Fruit fly (Drosophila melanogaster) whole organism, embryonic: ENCODE measurements around the gene CG9302.

Experiments
- CG10209 ChIP-seq: fragments of 200-800 bp; sonication (Bioruptor generic); optimal IDR thresholded peaks from 3 replicates; lab custom pipeline; 2017; ENCODE audit warnings: missing biosample characterization, mild to moderate bottlenecking, missing genetic modification characterization, missing genetic modification reagents
- CG13894 ChIP-seq: fragments of 200-800 bp; sonication (Bioruptor generic); optimal IDR thresholded peaks from 3 replicates; lab custom pipeline; 2018; ENCODE audit warnings: missing biosample characterization, mild to moderate bottlenecking, missing genetic modification characterization, moderate library complexity
- CG14050 ChIP-seq: fragments of 200-800 bp; sonication (Bioruptor generic); IDR thresholded peaks from 3 replicates; pipeline ENCODE4 v1.3.6; 2022; ENCODE audit warnings: missing biosample characterization, missing genetic modification characterization
- CG15011 ChIP-seq: fragments of 200-800 bp; sonication (Bioruptor generic); optimal IDR thresholded peaks from 3 replicates; lab custom pipeline; 2018; ENCODE audit warnings: missing biosample characterization, mild to moderate bottlenecking, missing genetic modification characterization
- CG15073 ChIP-seq: fragments of 200-800 bp; sonication (Bioruptor generic); optimal IDR thresholded peaks from 2 replicates; lab custom pipeline; 2016; ENCODE audit warnings: missing biosample characterization, missing genetic modification characterization
- CG3163 ChIP-seq: fragments of 200-800 bp; sonication (Bioruptor generic); optimal IDR thresholded peaks from 3 replicates; lab custom pipeline; 2016; ENCODE audit warnings: missing biosample characterization, missing genetic modification characterization
- CG32767 ChIP-seq: fragments of 200-800 bp; sonication (Bioruptor generic); IDR thresholded peaks from 2 replicates; pipeline ENCODE4 v1.3.6; 2022; ENCODE audit warnings: missing biosample characterization, missing genetic modification characterization
- CG3281 ChIP-seq: fragments of 200-800 bp; sonication (Bioruptor generic); optimal IDR thresholded peaks from 3 replicates; lab custom pipeline; 2017; ENCODE audit warnings: missing biosample characterization, mild to moderate bottlenecking, missing genetic modification characterization
- CG6683 ChIP-seq: fragments of 200-800 bp; sonication (Bioruptor generic); optimal IDR thresholded peaks from 2 replicates; lab custom pipeline; 2017; ENCODE audit warnings: missing biosample characterization, mild to moderate bottlenecking, missing genetic modification characterization, missing genetic modification reagents
- CG8290 ChIP-seq, 3 experiments: fragments of 200-800 bp; sonication (Bioruptor generic); optimal IDR thresholded peaks; 2 replicates each; lab custom pipeline; 2016 to 2019; ENCODE audit warnings: missing biosample characterization in 3 of 3, missing genetic modification characterization in 3 of 3, mild to moderate bottlenecking in 2 of 3, moderate library complexity in 1 of 3
- CG9797 ChIP-seq: fragments of 200-800 bp; sonication (Bioruptor generic); optimal IDR thresholded peaks from 3 replicates; lab custom pipeline; 2018; ENCODE audit warnings: missing biosample characterization, mild to moderate bottlenecking, missing genetic modification characterization
- CG9932 ChIP-seq: fragments of 200-800 bp; sonication (Bioruptor generic); IDR thresholded peaks from 2 replicates; pipeline ENCODE4 v1.3.6; 2022; ENCODE audit warnings: missing biosample characterization, missing genetic modification characterization
- CHES-1-like ChIP-seq: fragments of 200-800 bp; sonication (Bioruptor generic); optimal IDR thresholded peaks from 2 replicates; lab custom pipeline; 2016; ENCODE audit warnings: missing biosample characterization, missing genetic modification characterization
- Chrac-16 ChIP-seq: fragments of 200-800 bp; sonication (Bioruptor generic); optimal IDR thresholded peaks from 3 replicates; lab custom pipeline; 2016; ENCODE audit warnings: missing biosample characterization, missing genetic modification characterization
- Eip74EF ChIP-seq, 2 experiments: fragments of 200-800 bp in 1 of 2; fragments of >200 bp in 1 of 2; sonication (Bioruptor generic) in 1 of 2; optimal IDR thresholded peaks; 2 replicates each; lab custom pipeline; 2017 to 2019; ENCODE audit warnings: missing biosample characterization in 2 of 2, missing genetic modification characterization in 2 of 2, mild to moderate bottlenecking in 1 of 2, moderate library complexity in 1 of 2
- Fer1 ChIP-seq: fragments of 200-800 bp; sonication (Bioruptor generic); optimal IDR thresholded peaks from 2 replicates; lab custom pipeline; 2017; ENCODE audit warnings: missing biosample characterization, mild to moderate bottlenecking, missing genetic modification characterization
- Fer2 ChIP-seq: fragments of 200-800 bp; sonication (Bioruptor generic); optimal IDR thresholded peaks from 2 replicates; lab custom pipeline; 2018; ENCODE audit warnings: missing biosample characterization, mild to moderate bottlenecking, missing genetic modification characterization, moderate library complexity
- HHEX ChIP-seq: fragments of 200-800 bp; sonication (Bioruptor generic); optimal IDR thresholded peaks from 3 replicates; lab custom pipeline; 2017; ENCODE audit warnings: missing biosample characterization, mild to moderate bottlenecking, missing genetic modification characterization, missing genetic modification reagents
- Hand ChIP-seq: fragments of 200-800 bp; sonication (Bioruptor generic); optimal IDR thresholded peaks from 2 replicates; lab custom pipeline; 2017; ENCODE audit warnings: mild to moderate bottlenecking, missing biosample characterization, missing genetic modification reagents, missing genetic modification characterization
- MTF-1 ChIP-seq: fragments of 200-800 bp; sonication (Bioruptor generic); optimal IDR thresholded peaks from 2 replicates; lab custom pipeline; 2018; ENCODE audit warnings: missing biosample characterization, mild to moderate bottlenecking, missing genetic modification characterization, borderline replicate concordance
- Mad ChIP-seq: fragments of 200-800 bp; sonication (Bioruptor generic); optimal IDR thresholded peaks from 2 replicates; lab custom pipeline; 2016; ENCODE audit warnings: missing biosample characterization, missing genetic modification characterization
- Med ChIP-seq: fragments of 200-800 bp; sonication (Bioruptor generic); peaks from one replicate; lab custom pipeline; 2016; ENCODE audit warnings: missing biosample characterization, missing genetic modification characterization, mild to moderate bottlenecking, inconsistent platforms, moderate library complexity
- Nf-YA ChIP-seq: fragments of 200-800 bp; sonication (Bioruptor generic); IDR thresholded peaks from 2 replicates; pipeline ENCODE4 v1.3.6; 2022; ENCODE audit warnings: missing biosample characterization, missing genetic modification characterization
- Oaz ChIP-seq: fragments of 200-800 bp; sonication (Bioruptor generic); IDR thresholded peaks from 2 replicates; pipeline ENCODE4 v1.3.6; 2022; ENCODE audit warnings: missing biosample characterization, missing genetic modification characterization
- Poxn ChIP-seq: fragments of 200-800 bp; sonication (Bioruptor generic); IDR thresholded peaks from 2 replicates; pipeline ENCODE4 v1.3.6; 2022; ENCODE audit warnings: missing biosample characterization, missing genetic modification characterization
- Rx ChIP-seq: fragments of 200-800 bp; sonication (Bioruptor generic); IDR thresholded peaks from 2 replicates; pipeline ENCODE4 v1.3.6; 2022; ENCODE audit warnings: missing biosample characterization, missing genetic modification characterization
- Taf1 ChIP-seq: fragments of 200-800 bp; sonication (Bioruptor generic); IDR thresholded peaks from 2 replicates; pipeline ENCODE4 v1.3.6; 2022; ENCODE audit warnings: missing biosample characterization, missing genetic modification characterization
- Xrp1 ChIP-seq: fragments of 200-800 bp; sonication (Bioruptor generic); IDR thresholded peaks from 2 replicates; pipeline ENCODE4 v1.3.6; 2022; ENCODE audit warnings: missing biosample characterization, missing genetic modification characterization
- abd-A ChIP-seq: fragments of 200-800 bp; sonication (Bioruptor generic); optimal IDR thresholded peaks from 3 replicates; lab custom pipeline; 2019; ENCODE audit warnings: missing biosample characterization, mild to moderate bottlenecking, missing genetic modification characterization, moderate library complexity
- chinmo ChIP-seq: fragments of 200-800 bp; sonication (Bioruptor generic); IDR thresholded peaks from 4 replicates; pipeline ENCODE4 v1.3.6; 2022; ENCODE audit warnings: missing biosample characterization, missing genetic modification characterization; ENCODE audit not compliant: partially characterized antibody
- dmrt11E ChIP-seq: fragments of 200-800 bp; sonication (Bioruptor generic); optimal IDR thresholded peaks from 3 replicates; lab custom pipeline; 2018; ENCODE audit warnings: missing biosample characterization, mild to moderate bottlenecking, missing genetic modification characterization, moderate library complexity
- exex ChIP-seq: fragments of 200-800 bp; sonication (Bioruptor generic); optimal IDR thresholded peaks from 4 replicates; lab custom pipeline; 2018; ENCODE audit warnings: missing biosample characterization, mild to moderate bottlenecking, missing genetic modification characterization, moderate library complexity
- eyg ChIP-seq: fragments of 200-800 bp; sonication (Bioruptor generic); optimal IDR thresholded peaks from 3 replicates; lab custom pipeline; 2016; ENCODE audit warnings: missing biosample characterization, missing genetic modification characterization
- fu2 ChIP-seq: fragments of 200-800 bp; sonication (Bioruptor generic); optimal IDR thresholded peaks from 2 replicates; lab custom pipeline; 2016; ENCODE audit warnings: missing biosample characterization, missing genetic modification characterization
- grau ChIP-seq: fragments of 200-800 bp; optimal IDR thresholded peaks from 3 replicates; lab custom pipeline; 2019; ENCODE audit warnings: missing biosample characterization, mild to moderate bottlenecking, missing genetic modification characterization, moderate library complexity
- kni ChIP-seq: fragments of 200-800 bp; sonication (Bioruptor generic); optimal IDR thresholded peaks from 3 replicates; lab custom pipeline; 2017; ENCODE audit warnings: mild to moderate bottlenecking, missing biosample characterization, missing genetic modification reagents, missing genetic modification characterization
- lbe ChIP-seq: fragments of 200-800 bp; sonication (Bioruptor generic); optimal IDR thresholded peaks from 2 replicates; lab custom pipeline; 2016; ENCODE audit warnings: missing biosample characterization, mild to moderate bottlenecking, missing genetic modification characterization
- mirr ChIP-seq: fragments of 200-800 bp; sonication (Bioruptor generic); optimal IDR thresholded peaks from 3 replicates; lab custom pipeline; 2018; ENCODE audit warnings: missing biosample characterization, mild to moderate bottlenecking, missing genetic modification characterization
- pfk ChIP-seq: fragments of 200-800 bp; sonication (Bioruptor generic); optimal IDR thresholded peaks from 2 replicates; lab custom pipeline; 2018; ENCODE audit warnings: missing biosample characterization, mild to moderate bottlenecking, missing genetic modification characterization, moderate library complexity
- sim ChIP-seq: fragments of 200-800 bp; sonication (Bioruptor generic); IDR thresholded peaks from 2 replicates; pipeline ENCODE4 v1.3.6; 2022; ENCODE audit warnings: missing biosample characterization, missing genetic modification characterization
- slp2 ChIP-seq: fragments of 200-800 bp; sonication (Bioruptor generic); optimal IDR thresholded peaks from 2 replicates; lab custom pipeline; 2016; ENCODE audit warnings: missing biosample characterization, missing genetic modification characterization
- wek ChIP-seq: fragments of 200-800 bp; sonication (Bioruptor generic); optimal IDR thresholded peaks from 3 replicates; lab custom pipeline; 2018; ENCODE audit warnings: missing biosample characterization, mild to moderate bottlenecking, missing genetic modification characterization, moderate library complexity
- zfh1 ChIP-seq: fragments of 200-800 bp; sonication (Bioruptor generic); IDR thresholded peaks from 3 replicates; pipeline ENCODE4 v1.3.6; 2022; ENCODE audit warnings: missing biosample characterization, missing genetic modification characterization

The CG9302 gene

DNA sequence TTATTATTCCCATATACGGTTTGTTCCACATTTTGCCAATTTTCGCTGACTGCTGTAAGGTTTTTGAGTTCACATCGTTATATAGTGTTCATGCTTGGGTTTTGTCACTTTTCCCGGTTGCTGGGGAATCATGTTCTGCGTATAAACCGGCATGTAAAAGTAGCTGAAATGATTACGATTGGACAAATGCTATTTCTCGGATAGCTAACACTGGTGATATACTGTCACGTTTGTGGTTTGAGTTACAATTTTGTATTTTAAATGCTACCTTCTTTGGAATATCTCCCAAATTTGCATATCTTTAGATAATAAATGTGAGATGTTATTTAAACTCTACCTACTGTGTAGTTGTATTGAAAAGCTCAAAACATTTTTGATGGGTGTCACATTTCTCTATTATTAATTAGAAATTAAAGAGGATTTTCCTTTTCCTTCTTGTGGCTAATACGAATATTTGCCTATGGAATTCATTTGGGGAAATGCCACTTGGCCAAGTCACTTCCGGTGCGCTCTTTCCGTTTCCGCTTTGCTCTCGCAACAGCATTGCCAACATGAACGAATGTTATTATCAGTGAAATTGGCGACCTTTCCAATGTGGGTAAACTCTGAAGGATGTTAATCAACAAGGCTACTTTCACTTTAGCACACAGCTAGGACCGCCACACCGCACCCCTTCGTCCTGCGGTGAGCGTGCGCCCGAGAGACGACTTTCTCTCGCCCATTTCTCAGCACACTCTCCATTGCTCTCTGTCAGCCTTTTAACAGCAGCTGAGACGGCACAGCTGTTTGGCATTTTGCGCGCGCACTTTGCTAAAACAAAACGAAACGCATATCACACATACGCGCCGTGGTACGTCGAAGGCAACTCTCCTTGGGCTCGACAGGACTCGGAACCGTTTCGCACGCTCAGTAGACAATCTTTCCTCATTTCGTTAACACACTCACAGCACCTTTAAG is 36.5 kb upstream of the CG9302 start, which contains the start of the genes CG16956, CG42784 and CG43850 (continued):
- TF ChIP-seq Chrac-16 (GFP tag; lab: Kevin White, UChicago), result no peak
- peak; percentile 89 for TF ChIP-seq CG3281 (GFP tag; lab: Kevin White, UChicago)
- TF ChIP-seq slp2 (GFP tag; lab: Kevin White, UChicago), result no peak
- TF ChIP-seq dmrt11E (tag; lab: Kevin White, UChicago), result no peak
- no peak for TF ChIP-seq abd-A (tag; lab: Kevin White, UChicago)
- TF ChIP-seq chinmo (GFP tag; lab: Robert Waterston, UW), result no peak
- no peak for TF ChIP-seq kni (GFP tag; lab: Kevin White, UChicago)
- TF ChIP-seq CG6683 (GFP tag; lab: Kevin White, UChicago), result peak; percentile 63
- TF ChIP-seq CG10209 (GFP tag; lab: Kevin White, UChicago), result peak; percentile 45
- TF ChIP-seq lbe (GFP tag; lab: Kevin White, UChicago), result no peak
- TF ChIP-seq CG32767, result no peak
- no peak for TF ChIP-seq CG15073 (GFP tag; lab: Kevin White, UChicago)
- TF ChIP-seq fu2 (GFP tag; lab: Kevin White, UChicago), result no peak
- TF ChIP-seq Fer1 (GFP tag; lab: Kevin White, UChicago), result peak; percentile 92
- peak; percentile 48 for TF ChIP-seq exex
- peak; percentile 57 for TF ChIP-seq grau (tag; lab: Kevin White, UChicago)
- TF ChIP-seq CG8290 (GFP tag; optimal IDR thresholded peaks at IDR 0.05; lab: Kevin White, UChicago), result no peak
- TF ChIP-seq CG8290 (tag; optimal IDR thresholded peaks at IDR 0.05; lab: Kevin White, UChicago), result peak in 1 of 2 experiments; percentile 87
- peak; percentile 35 for TF ChIP-seq Mad
- 0 out of 2 replicates have a peak, but pooled peaks have one; percentile 25 for TF ChIP-seq sim (GFP tag; lab: Robert Waterston, UW)
- TF ChIP-seq Xrp1 (GFP tag; lab: Robert Waterston, UW), result no peak
- TF ChIP-seq Fer2 (tag; lab: Kevin White, UChicago), result peak; percentile 46
- TF ChIP-seq Med (GFP tag; lab: Kevin White, UChicago), result peak; percentile 92
- peak; percentile 85 for TF ChIP-seq mirr (GFP tag; lab: Kevin White, UChicago)
- TF ChIP-seq pfk, result peak; percentile 58
- no peak for TF ChIP-seq CG9797
- no peak for TF ChIP-seq CG3163 (GFP tag; lab: Kevin White, UChicago)
- TF ChIP-seq Eip74EF (GFP tag; optimal IDR thresholded peaks at IDR 0.05; lab: Kevin White, UChicago), result no peak
- TF ChIP-seq CG13894, result peak; percentile 74
- TF ChIP-seq eyg, result no peak
- peak; percentile 88 for TF ChIP-seq Hand
- TF ChIP-seq HHEX (GFP tag; lab: Kevin White, UChicago), result peak; percentile 78
- TF ChIP-seq Oaz (GFP tag; lab: Robert Waterston, UW), result no peak
- no peak for TF ChIP-seq Rx (GFP tag; lab: Robert Waterston, UW)
- TF ChIP-seq Taf1, result no peak
- 0 out of 3 replicates have a peak, but pooled peaks have one; percentile 31 for TF ChIP-seq CG14050 (GFP tag; lab: Robert Waterston, UW)
- 0 out of 2 replicates have a peak, but pooled peaks have one; percentile 10 for TF ChIP-seq Nf-YA (GFP tag; lab: Robert Waterston, UW)
- TF ChIP-seq Poxn, result no peak
- TF ChIP-seq MTF-1 (GFP tag; lab: Kevin White, UChicago), result peak; percentile 84
- TF ChIP-seq wek (GFP tag; lab: Kevin White, UChicago), result peak; percentile 80
- no peak for TF ChIP-seq zfh1 (GFP tag; lab: Robert Waterston, UW)
- TF ChIP-seq CG9932 (GFP tag; lab: Robert Waterston, UW), result no peak
- peak; percentile 68 for TF ChIP-seq CG15011 (GFP tag; lab: Kevin White, UChicago)
- no peak for TF ChIP-seq CHES-1-like (GFP tag; lab: Kevin White, UChicago)
